Worm (Caenorhabditis elegans): ENCODE results near the gene Y45G5AM.9.
A peak's percentile ranks its signal among the peaks of the same experiment; 100 is the strongest.

DNA sequence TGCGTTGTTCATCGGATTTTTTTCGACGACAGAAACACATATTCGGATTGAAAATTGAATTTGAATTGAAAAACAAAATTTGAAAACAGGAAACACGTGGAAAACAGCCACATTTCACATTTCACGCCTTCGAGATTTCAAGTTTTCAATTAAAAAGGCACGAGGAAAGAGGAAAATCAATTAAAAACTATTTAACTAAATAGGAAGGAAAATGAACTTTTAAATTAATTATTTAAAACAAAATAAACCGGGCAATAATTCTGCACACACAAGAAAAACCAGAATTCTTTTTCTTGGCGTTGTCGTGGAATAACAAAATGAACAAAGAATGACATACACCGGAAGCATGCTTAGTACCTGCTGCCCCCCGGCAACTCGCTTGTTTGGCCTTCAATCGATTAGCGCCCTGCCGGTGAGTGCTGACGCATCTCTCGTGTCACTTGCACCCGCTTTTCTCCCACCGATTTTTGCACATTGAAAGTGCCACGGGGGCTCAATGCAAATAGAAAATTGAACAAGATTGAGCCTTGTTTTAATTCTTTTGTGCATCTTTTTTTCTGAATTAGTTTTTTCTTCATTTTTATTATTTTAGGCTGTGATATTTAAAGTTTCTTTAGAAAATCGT lies at the start of gene Y45G5AM.9:
- TF ChIP-seq snpc-4 (tag; optimal IDR thresholded peaks at IDR 0.05) (peak; percentile 61), alr-1 (tag; optimal IDR thresholded peaks at IDR 0.05; ENCODE audit: borderline replicate concordance) (no peak)
